Worm (Caenorhabditis elegans) whole organism, L2 larva: ENCODE data around the gene unc-41.

ENCODE experiments used
- C34F6.9 ChIP-seq: fragments of 150-350 bp; optimal IDR thresholded peaks from 2 replicates; lab custom pipeline; 2014; ENCODE audit warnings: missing biosample characterization, missing genetic modification characterization
- F13H6.1 ChIP-seq: sonication (generic microtip); optimal IDR thresholded peaks from 2 replicates; lab custom pipeline; 2016; ENCODE audit warnings: missing genetic modification characterization, missing compliant biosample characterization
- R02D3.7 ChIP-seq: fragments of 150-350 bp; optimal IDR thresholded peaks from 2 replicates; lab custom pipeline; 2014; ENCODE audit warnings: missing biosample characterization, missing genetic modification characterization
- ZK546.5 ChIP-seq: sonication (generic microtip); optimal IDR thresholded peaks from 2 replicates; lab custom pipeline; 2017; ENCODE audit warnings: missing biosample characterization, missing genetic modification characterization
- alr-1 ChIP-seq: fragments of 150-350 bp; optimal IDR thresholded peaks from 2 replicates; lab custom pipeline; 2014; ENCODE audit warnings: missing biosample characterization, missing genetic modification characterization
- aly-2 ChIP-seq: fragments of 150-350 bp; optimal IDR thresholded peaks from 2 replicates; lab custom pipeline; 2014; ENCODE audit warnings: missing biosample characterization, missing genetic modification characterization
- blmp-1 ChIP-seq: sonication (generic microtip); optimal IDR thresholded peaks from 2 replicates; lab custom pipeline; 2017; ENCODE audit warnings: missing genetic modification characterization, mild to moderate bottlenecking, missing compliant biosample characterization, antibody characterized with exemption, moderate library complexity; ENCODE audit not compliant: insufficient read depth
- ceh-82 ChIP-seq: fragments of 150-350 bp; optimal IDR thresholded peaks from 2 replicates; lab custom pipeline; 2014; ENCODE audit warnings: missing biosample characterization, missing genetic modification characterization
- crh-2 ChIP-seq: sonication (generic microtip); optimal IDR thresholded peaks from 2 replicates; lab custom pipeline; 2017; ENCODE audit warnings: missing biosample characterization, missing genetic modification characterization
- dmd-4 ChIP-seq: sonication (generic microtip); optimal IDR thresholded peaks from 2 replicates; lab custom pipeline; 2017; ENCODE audit warnings: missing biosample characterization, missing genetic modification characterization
- egl-27 ChIP-seq: sonication (generic microtip); optimal IDR thresholded peaks from 3 replicates; lab custom pipeline; 2017; ENCODE audit warnings: missing biosample characterization, missing genetic modification reagents, missing genetic modification characterization
- elt-1 ChIP-seq: fragments of 150-350 bp; optimal IDR thresholded peaks from 2 replicates; lab custom pipeline; 2014; ENCODE audit warnings: missing biosample characterization, missing genetic modification characterization
- elt-3 ChIP-seq: sonication (generic microtip); optimal IDR thresholded peaks from 2 replicates; lab custom pipeline; 2017; ENCODE audit warnings: missing biosample characterization, missing genetic modification characterization
- fos-1 ChIP-seq: fragments of 150-350 bp; optimal IDR thresholded peaks from 2 replicates; lab custom pipeline; 2014; ENCODE audit warnings: missing biosample characterization, missing genetic modification characterization
- gmeb-1 ChIP-seq: fragments of 150-350 bp; optimal IDR thresholded peaks from 2 replicates; lab custom pipeline; 2014; ENCODE audit warnings: missing biosample characterization, missing genetic modification characterization
- lin-11 ChIP-seq: fragments of 150-350 bp; sonication (generic microtip); optimal IDR thresholded peaks from 2 replicates; lab custom pipeline; 2014; ENCODE audit warnings: missing biosample characterization, missing genetic modification characterization, inconsistent platforms, mixed read lengths
- lsy-2 ChIP-seq, 2 experiments: fragments of 150-350 bp in 1 of 2; sonication (generic microtip) in 1 of 2; optimal IDR thresholded peaks; 2 replicates each; lab custom pipeline; 2014 to 2017; ENCODE audit warnings: missing biosample characterization in 2 of 2, missing genetic modification characterization in 2 of 2
- mab-5 ChIP-seq: fragments of 150-350 bp; optimal IDR thresholded peaks from 2 replicates; lab custom pipeline; 2014; ENCODE audit warnings: missing biosample characterization, missing genetic modification characterization
- mbf-1 ChIP-seq: sonication (generic microtip); optimal IDR thresholded peaks from 2 replicates; lab custom pipeline; 2017; ENCODE audit warnings: missing biosample characterization, missing genetic modification characterization
- mdl-1 ChIP-seq, 2 experiments: fragments of 150-350 bp in 1 of 2; sonication (generic microtip) in 1 of 2; optimal IDR thresholded peaks; 2 replicates each; lab custom pipeline; 2017; ENCODE audit warnings: missing biosample characterization in 2 of 2, missing genetic modification characterization in 2 of 2
- nhr-11 ChIP-seq: fragments of 150-350 bp; optimal IDR thresholded peaks from 2 replicates; lab custom pipeline; 2014; ENCODE audit warnings: missing biosample characterization, missing genetic modification characterization
- nhr-21 ChIP-seq: fragments of 150-350 bp; optimal IDR thresholded peaks from 2 replicates; lab custom pipeline; 2014; ENCODE audit warnings: missing biosample characterization, missing genetic modification characterization
- nhr-23 ChIP-seq: fragments of 150-350 bp; optimal IDR thresholded peaks from 2 replicates; lab custom pipeline; 2014; ENCODE audit warnings: missing biosample characterization, missing genetic modification reagents, missing genetic modification characterization
- nhr-237 ChIP-seq: fragments of 150-350 bp; optimal IDR thresholded peaks from 2 replicates; lab custom pipeline; 2014; ENCODE audit warnings: missing biosample characterization, missing genetic modification characterization
- sem-4 ChIP-seq: fragments of 150-350 bp; optimal IDR thresholded peaks from 2 replicates; lab custom pipeline; 2014; ENCODE audit warnings: missing biosample characterization, missing genetic modification reagents, missing genetic modification characterization
- sma-3 ChIP-seq: sonication (generic microtip); optimal IDR thresholded peaks from 2 replicates; lab custom pipeline; 2016; ENCODE audit warnings: missing genetic modification reagents, missing genetic modification characterization, missing compliant biosample characterization
- sma-9 ChIP-seq, 2 experiments: fragments of 150-350 bp in 1 of 2; sonication (generic microtip) in 1 of 2; optimal IDR thresholded peaks; 2 replicates each; lab custom pipeline; 2014 to 2016; ENCODE audit warnings: missing genetic modification characterization in 2 of 2, mild to moderate bottlenecking in 1 of 2, missing biosample characterization in 1 of 2, missing compliant biosample characterization in 1 of 2, missing genetic modification reagents in 1 of 2, moderate library complexity in 1 of 2
- snpc-4 ChIP-seq: fragments of 150-350 bp; optimal IDR thresholded peaks from 2 replicates; lab custom pipeline; 2014; ENCODE audit warnings: missing biosample characterization, missing genetic modification characterization
- unc-55 ChIP-seq: fragments of 150-350 bp; sonication (generic microtip); optimal IDR thresholded peaks from 3 replicates; lab custom pipeline; 2014; ENCODE audit warnings: missing biosample characterization, missing genetic modification reagents, missing genetic modification characterization
- unc-62 ChIP-seq: fragments of 150-350 bp; optimal IDR thresholded peaks from 2 replicates; lab custom pipeline; 2014; ENCODE audit warnings: missing biosample characterization, missing genetic modification reagents, missing genetic modification characterization
- zag-1 ChIP-seq: fragments of 150-350 bp; optimal IDR thresholded peaks from 2 replicates; lab custom pipeline; 2014; ENCODE audit warnings: missing biosample characterization, missing genetic modification characterization
- ztf-1 ChIP-seq: fragments of 200-800 bp; sonication (Bioruptor generic); conservative IDR thresholded peaks from 2 replicates; pipeline ENCODE4 v1.3.6; 2022; ENCODE audit warnings: missing genetic modification characterization, missing compliant biosample characterization
- ztf-11 ChIP-seq: sonication (generic microtip); optimal IDR thresholded peaks from 2 replicates; lab custom pipeline; 2017; ENCODE audit warnings: missing biosample characterization, missing genetic modification characterization

unc-41 gene

DNA sequence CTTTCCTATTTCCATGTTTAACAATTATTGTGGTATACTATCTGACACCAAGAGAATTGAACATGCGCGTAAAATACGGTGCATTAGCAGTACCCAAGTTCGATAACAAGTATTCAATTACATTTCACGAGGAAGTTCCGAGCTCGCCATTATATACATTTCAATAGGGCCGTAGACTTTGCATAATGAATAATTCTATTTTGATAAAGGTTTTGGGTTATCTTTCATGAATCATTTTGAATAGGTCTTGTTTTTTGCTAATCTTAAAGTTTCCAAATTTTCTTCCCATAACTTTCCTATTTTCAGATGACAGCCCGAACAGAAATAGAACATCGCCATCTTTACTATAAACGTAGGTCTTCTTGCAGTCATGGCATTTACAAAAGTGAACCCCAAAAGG is 49.8 kb downstream of the unc-41 start, which contains the start of gene C50H2.13:
Gene C50H2.13 (plus strand): TSS at position 301 of the 400 bp plus-strand sequence.
- no peak for TF ChIP-seq nhr-21

DNA sequence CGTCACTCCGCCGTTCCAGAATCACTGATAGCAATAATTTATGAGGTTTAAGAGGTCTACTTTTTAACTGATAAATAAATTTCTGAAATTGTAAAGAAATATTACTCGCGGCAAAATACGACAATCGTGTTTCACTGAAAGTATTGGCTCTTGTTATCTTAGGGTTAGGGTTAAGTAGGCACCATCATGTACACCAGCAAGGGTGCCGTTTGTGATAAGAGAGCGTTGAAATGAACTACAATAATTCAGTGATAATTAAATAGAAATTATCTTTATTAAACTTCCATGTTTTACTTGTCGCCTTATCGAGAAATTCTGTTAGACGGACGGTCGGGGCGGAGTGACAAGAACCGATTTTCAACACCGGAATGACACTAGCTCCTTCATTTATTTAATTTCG is 50.4 kb downstream of the unc-41 start:
- TF ChIP-seq gmeb-1 (tag; lab: Kevin White, UChicago) (peak; percentile 10), aly-2 (no peak), sma-9 (GFP tag; optimal IDR thresholded peaks at IDR 0.05; lab: Kevin White, UChicago) (peak; percentile 61), sma-9 (tag; optimal IDR thresholded peaks at IDR 0.05; lab: Kevin White, UChicago) (no peak), crh-2 (peak; percentile 49), ceh-82 (tag; lab: Kevin White, UChicago) (no peak), egl-27 (peak; percentile 34), fos-1 (tag; lab: Kevin White, UChicago) (peak; percentile 75), snpc-4 (tag; lab: Kevin White, UChicago) (no peak), mdl-1 (tag; optimal IDR thresholded peaks at IDR 0.05; lab: Kevin White, UChicago) (no peak)
- TF ChIP-seq, all 48 proteins: peak for 5

- TF ChIP-seq ztf-11 (tag; lab: Kevin White, UChicago) (no peak), fos-1 (tag; lab: Kevin White, UChicago) (no peak), ztf-1 (GFP tag; lab: Robert Waterston, UW) (no peak)
Observed at ce11 chrV:9924389-9924788, 51.6 kb downstream of the unc-41 start.

ce11 chrV:9922481-9922880 is 53.6 kb downstream of the unc-41 start, which contains the start of gene C50H2.7:
C50H2.7 (plus strand) TSS chrV:9922781.
- TF ChIP-seq zag-1 (tag; lab: Kevin White, UChicago) (no peak), nhr-23 (tag; lab: Kevin White, UChicago) (no peak), sma-9 (GFP tag; optimal IDR thresholded peaks at IDR 0.05; lab: Kevin White, UChicago) (no peak), sma-9 (tag; optimal IDR thresholded peaks at IDR 0.05; lab: Kevin White, UChicago) (no peak), elt-3 (tag; lab: Kevin White, UChicago) (no peak)

DNA sequence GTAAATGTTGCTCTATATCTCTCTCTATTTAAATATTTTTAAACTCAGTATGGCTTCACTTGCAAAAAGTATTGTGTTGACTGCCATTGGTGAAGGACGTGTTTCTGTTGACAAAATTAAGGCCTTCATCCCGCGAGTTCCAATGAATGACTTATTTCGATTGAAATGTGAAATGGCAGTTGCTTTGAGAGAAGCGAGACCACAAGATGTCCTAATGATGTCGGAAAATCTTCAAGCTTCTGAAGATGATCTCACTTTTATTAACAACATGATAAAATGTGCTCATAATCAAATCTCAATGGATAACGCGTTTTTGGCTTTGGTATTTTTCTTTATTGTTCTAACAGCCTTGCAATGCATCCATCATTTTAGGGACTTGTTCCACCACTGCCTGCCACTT is 54.8 kb downstream of the unc-41 start, which contains the start of gene ceh-75:
Gene ceh-75 (plus strand): TSS at position 50 of the 400 bp plus-strand sequence.
- TF ChIP-seq ceh-82 (tag; lab: Kevin White, UChicago), result no peak
- no peak for TF ChIP-seq C34F6.9 (tag; lab: Kevin White, UChicago)
- no peak for TF ChIP-seq R02D3.7 (tag; lab: Kevin White, UChicago)
- no peak for TF ChIP-seq nhr-11 (tag; lab: Kevin White, UChicago)
- TF ChIP-seq ztf-11 (tag; lab: Kevin White, UChicago), result no peak
- TF ChIP-seq unc-62 (GFP tag; lab: Kevin White, UChicago), result no peak
- no peak for TF ChIP-seq nhr-237 (tag; lab: Kevin White, UChicago)
- TF ChIP-seq lsy-2 (tag; optimal IDR thresholded peaks at IDR 0.05; lab: Kevin White, UChicago), result no peak
- no peak for TF ChIP-seq elt-3 (tag; lab: Kevin White, UChicago)
- TF ChIP-seq F13H6.1 (tag; lab: Kevin White, UChicago), result no peak
- TF ChIP-seq zag-1 (tag; lab: Kevin White, UChicago), result no peak
- TF ChIP-seq unc-55 (GFP tag; lab: Kevin White, UChicago), result no peak
- no peak for TF ChIP-seq elt-1 (tag; lab: Kevin White, UChicago)
- no peak for TF ChIP-seq alr-1 (tag; lab: Kevin White, UChicago)
- TF ChIP-seq gmeb-1 (tag; lab: Kevin White, UChicago), result no peak
- no peak for TF ChIP-seq mab-5
- TF ChIP-seq, all 48 proteins: peak for 0

DNA sequence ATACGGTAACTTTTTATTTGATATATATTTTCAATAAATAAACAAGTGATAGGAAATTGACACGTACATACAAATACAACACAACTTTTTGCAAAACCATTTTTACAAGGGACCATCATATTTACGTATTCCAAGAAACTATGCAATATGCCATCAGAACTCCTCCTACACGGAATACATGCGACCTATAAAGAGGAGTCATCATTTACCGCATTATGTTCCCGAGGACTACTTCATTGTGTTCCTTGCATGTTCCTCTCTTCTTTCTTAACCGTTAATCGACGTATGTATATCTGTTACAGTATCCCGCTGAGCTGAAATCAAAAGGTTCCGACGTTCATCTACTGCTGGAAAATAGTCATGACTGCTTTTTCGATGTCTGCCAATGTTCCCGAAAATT is 57.6 kb downstream of the unc-41 start, which contains the start of gene C50H2.5:
Gene C50H2.5 (plus strand): TSS at position 301 of the 400 bp plus-strand sequence.
- TF ChIP-seq dmd-4 (tag; lab: Kevin White, UChicago), result no peak
- TF ChIP-seq mbf-1 (tag; lab: Kevin White, UChicago), result no peak
- TF ChIP-seq sma-9 (GFP tag; optimal IDR thresholded peaks at IDR 0.05; lab: Kevin White, UChicago), result no peak
- no peak for TF ChIP-seq sma-9 (tag; optimal IDR thresholded peaks at IDR 0.05; lab: Kevin White, UChicago)
- no peak for TF ChIP-seq sma-3 (GFP tag; lab: Kevin White, UChicago)
- no peak for TF ChIP-seq ZK546.5 (tag; lab: Kevin White, UChicago)
- no peak for TF ChIP-seq lin-11 (tag; lab: Kevin White, UChicago)
- TF ChIP-seq mdl-1 (tag; optimal IDR thresholded peaks at IDR 0.05; lab: Kevin White, UChicago), result no peak
- TF ChIP-seq C34F6.9 (tag; lab: Kevin White, UChicago), result no peak
- TF ChIP-seq sem-4 (tag; lab: Kevin White, UChicago), result no peak
- TF ChIP-seq ztf-1 (GFP tag; lab: Robert Waterston, UW), result no peak
- no peak for TF ChIP-seq ceh-82 (tag; lab: Kevin White, UChicago)
- no peak for TF ChIP-seq blmp-1 (tag; lab: Kevin White, UChicago)
